Worm (Caenorhabditis elegans): ENCODE results near the gene ndua-5.

DNA sequence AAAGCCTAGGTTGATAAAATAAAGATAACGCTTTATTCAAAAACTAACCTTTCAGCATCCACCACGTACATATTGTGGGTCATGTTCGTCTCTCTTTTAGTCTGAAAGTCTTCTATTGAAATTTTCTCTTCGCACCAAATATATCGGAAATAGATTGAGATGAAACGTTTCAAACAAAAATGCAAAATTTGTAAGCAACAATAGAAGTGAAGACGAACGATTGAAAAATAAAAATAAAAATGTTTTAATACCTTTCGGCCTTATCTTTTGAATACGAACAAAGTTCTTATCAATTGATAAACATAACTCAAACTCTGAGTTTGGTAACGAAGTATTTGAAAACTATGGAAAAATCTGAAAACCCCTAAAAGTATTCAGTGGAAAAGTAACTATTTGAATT, 8.4 kb upstream of the ndua-5 start, which contains the start of gene F56H11.2:
- TF ChIP-seq him-1 (tag; optimal IDR thresholded peaks at IDR 0.05) = no peak
- no peak for TF ChIP-seq W03F9.2 (tag; optimal IDR thresholded peaks at IDR 0.05)
- no peak for TF ChIP-seq dao-5 (tag; optimal IDR thresholded peaks at IDR 0.05)

Data from whole organism, L4/young adult.